Worm (Caenorhabditis elegans): ENCODE results near the gene cal-8.

Gene cal-8

ce11 chrII:5515542-5515941 is 33.7 kb upstream of the cal-8 start, which contains the start of gene ZK177.3:
ZK177.3 (plus strand) TSS chrII:5515842.
- no peak for TF ChIP-seq vab-7 (GFP tag; IDR thresholded peaks at IDR 0.05)
- TF ChIP-seq pqm-1 (tag; optimal IDR thresholded peaks at IDR 0.05): peak; percentile 40

DNA sequence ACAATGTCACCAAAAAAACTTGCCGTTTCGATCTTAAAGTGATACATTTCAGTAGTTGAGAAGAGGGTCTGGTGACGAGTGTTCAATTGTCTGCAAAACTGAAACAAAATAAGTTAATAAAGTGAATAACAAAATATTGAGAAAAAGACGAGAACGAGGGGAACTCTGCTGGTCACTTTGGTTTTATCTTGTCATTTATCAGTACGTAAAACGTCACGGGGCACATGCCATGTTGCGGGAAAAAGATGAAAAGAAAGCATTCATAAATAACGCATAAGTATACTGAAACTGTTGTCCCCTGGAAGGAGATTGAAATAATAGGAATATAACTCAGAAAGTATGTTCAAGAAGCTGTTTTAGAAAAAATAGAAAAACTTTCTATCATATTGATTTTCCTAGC is 33.0 kb upstream of the cal-8 start, which contains the start of gene sahd-1:
sahd-1 (minus strand) TSS at position 100 of the 400 bp plus-strand sequence.
- TF ChIP-seq hlh-11 (tag; optimal IDR thresholded peaks at IDR 0.05): no peak
- TF ChIP-seq mxl-3 (GFP tag; optimal IDR thresholded peaks at IDR 0.05): no peak
- peak; percentile 46 for TF ChIP-seq aha-1 (tag)
- TF ChIP-seq pqm-1 (tag; optimal IDR thresholded peaks at IDR 0.05): peak; percentile 40
- TF ChIP-seq jun-1 (tag; optimal IDR thresholded peaks at IDR 0.05): no peak
- no peak for TF ChIP-seq nhr-11 (tag; optimal IDR thresholded peaks at IDR 0.05)
- no peak for TF ChIP-seq gei-8 (GFP tag; optimal IDR thresholded peaks at IDR 0.05)
- no peak for TF ChIP-seq saeg-2 (GFP tag; IDR thresholded peaks at IDR 0.05)
- no peak for TF ChIP-seq nhr-28 (tag; optimal IDR thresholded peaks at IDR 0.05)
- no peak for TF ChIP-seq attf-4 (tag; optimal IDR thresholded peaks at IDR 0.05)

DNA sequence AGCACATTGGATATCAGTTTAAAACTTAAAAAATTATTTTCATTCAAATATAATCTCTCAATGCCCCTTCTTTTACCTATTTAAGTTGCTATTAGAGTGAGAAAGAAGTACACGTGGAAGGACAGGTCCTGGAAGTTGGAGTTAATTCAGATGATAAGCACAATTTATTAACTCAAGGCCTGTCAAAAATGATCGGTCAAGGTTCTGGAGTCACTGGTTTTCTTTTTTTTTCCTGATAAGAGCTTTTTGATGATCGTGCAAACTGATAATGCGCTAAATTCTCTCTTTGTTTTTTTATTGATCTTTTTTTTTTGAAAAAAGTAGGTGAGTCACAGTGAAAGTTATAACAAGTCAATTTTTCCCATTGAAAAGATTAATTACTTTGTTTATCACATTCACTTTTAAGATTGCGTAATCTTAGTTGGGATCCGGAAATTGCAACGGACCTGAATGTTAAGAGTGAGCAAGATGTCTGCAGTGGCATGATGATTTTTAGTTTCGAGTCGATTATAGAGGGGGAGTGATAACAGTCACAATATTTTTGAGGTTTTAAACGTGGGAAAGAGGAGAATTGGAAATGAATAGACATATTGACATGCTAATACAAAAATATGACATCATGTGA is 30.7 kb upstream of the cal-8 start:
- no peak for TF ChIP-seq unc-130 (GFP tag; optimal IDR thresholded peaks at IDR 0.05)
- TF ChIP-seq sdz-12 (GFP tag; optimal IDR thresholded peaks at IDR 0.05): no peak
- peak; percentile 76 for TF ChIP-seq nhr-28 (tag; optimal IDR thresholded peaks at IDR 0.05)
- peak; percentile 94 for TF ChIP-seq dmd-6 (GFP tag; IDR thresholded peaks at IDR 0.05)
- no peak for TF ChIP-seq mdl-1 (tag; optimal IDR thresholded peaks at IDR 0.05)
- no peak for TF ChIP-seq lin-39 (tag; optimal IDR thresholded peaks at IDR 0.05)
- TF ChIP-seq Y5F2A.4 (GFP tag; optimal IDR thresholded peaks at IDR 0.05): no peak
- TF ChIP-seq pqm-1 (tag; optimal IDR thresholded peaks at IDR 0.05): peak; percentile 86
- TF ChIP-seq hmg-1.1 (GFP tag; IDR thresholded peaks at IDR 0.05): no peak
- TF ChIP-seq ZK337.2 (GFP tag; IDR thresholded peaks at IDR 0.05): no peak
- no peak for TF ChIP-seq nhr-11 (tag; optimal IDR thresholded peaks at IDR 0.05)
- no peak for TF ChIP-seq rbr-2 (tag; optimal IDR thresholded peaks at IDR 0.05)
- no peak for TF ChIP-seq T20F7.1 (GFP tag; optimal IDR thresholded peaks at IDR 0.05)
- no peak for TF ChIP-seq ztf-7 (tag; optimal IDR thresholded peaks at IDR 0.05)
- TF ChIP-seq madf-9 (GFP tag; conservative IDR thresholded peaks at IDR 0.05): no peak
- no peak for TF ChIP-seq attf-4 (tag; optimal IDR thresholded peaks at IDR 0.05)
- no peak for TF ChIP-seq zfp-2 (tag; optimal IDR thresholded peaks at IDR 0.05)
- TF ChIP-seq ztf-11 (tag; optimal IDR thresholded peaks at IDR 0.05): no peak
- TF ChIP-seq gei-8 (GFP tag; optimal IDR thresholded peaks at IDR 0.05): no peak
- TF ChIP-seq mep-1 (tag; optimal IDR thresholded peaks at IDR 0.05): no peak
- no peak for TF ChIP-seq ces-1 (GFP tag; optimal IDR thresholded peaks at IDR 0.05)
- TF ChIP-seq F10B5.3 (tag; optimal IDR thresholded peaks at IDR 0.05): no peak
- TF ChIP-seq lir-3 (tag; optimal IDR thresholded peaks at IDR 0.05): no peak
- no peak for TF ChIP-seq arid-1 (GFP tag; conservative IDR thresholded peaks at IDR 0.05)
- no peak for TF ChIP-seq nhr-48 (tag; optimal IDR thresholded peaks at IDR 0.05)
- no peak for TF ChIP-seq snpc-4 (tag; optimal IDR thresholded peaks at IDR 0.05)
- no peak for TF ChIP-seq aha-1 (tag)
- TF ChIP-seq egl-27 (tag; optimal IDR thresholded peaks at IDR 0.05): no peak
- no peak for TF ChIP-seq dpl-1 (GFP tag; optimal IDR thresholded peaks at IDR 0.05)
- no peak for TF ChIP-seq daf-16 (GFP tag; optimal IDR thresholded peaks at IDR 0.05)
- peak; percentile 44 for TF ChIP-seq daf-16 (tag; optimal IDR thresholded peaks at IDR 0.05)
- no peak for TF ChIP-seq nhr-76 (tag; optimal IDR thresholded peaks at IDR 0.05)
- TF ChIP-seq ceh-62 (tag; optimal IDR thresholded peaks at IDR 0.05): no peak
- no peak for TF ChIP-seq D1046.2 (GFP tag; IDR thresholded peaks at IDR 0.05)
- TF ChIP-seq zip-2 (tag; optimal IDR thresholded peaks at IDR 0.05): no peak
- TF ChIP-seq Y48G9A.11 (GFP tag; IDR thresholded peaks at IDR 0.05): no peak
- peak; percentile 13 for TF ChIP-seq mxl-3 (GFP tag; optimal IDR thresholded peaks at IDR 0.05)
- peak; percentile 77 for TF ChIP-seq dve-1 (tag; optimal IDR thresholded peaks at IDR 0.05; ENCODE audit: insufficient read depth)
- TF ChIP-seq jun-1 (tag; optimal IDR thresholded peaks at IDR 0.05): no peak
- TF ChIP-seq lsy-2 (tag; optimal IDR thresholded peaks at IDR 0.05): no peak
- peak; percentile 82; the same call in 1 of the 2 replicates for TF ChIP-seq tra-1 (GFP tag; IDR thresholded peaks at IDR 0.05)
- TF ChIP-seq nhr-10 (tag; optimal IDR thresholded peaks at IDR 0.05): no peak
- TF ChIP-seq dmd-9 (GFP tag; IDR thresholded peaks at IDR 0.05): no peak
- TF ChIP-seq nhr-77 (tag; optimal IDR thresholded peaks at IDR 0.05): peak; percentile 76

All from whole organism, L4 larva.